Worm (Caenorhabditis elegans): ENCODE measurements around the gene fbxb-59.

fbxb-59 gene

DNA sequence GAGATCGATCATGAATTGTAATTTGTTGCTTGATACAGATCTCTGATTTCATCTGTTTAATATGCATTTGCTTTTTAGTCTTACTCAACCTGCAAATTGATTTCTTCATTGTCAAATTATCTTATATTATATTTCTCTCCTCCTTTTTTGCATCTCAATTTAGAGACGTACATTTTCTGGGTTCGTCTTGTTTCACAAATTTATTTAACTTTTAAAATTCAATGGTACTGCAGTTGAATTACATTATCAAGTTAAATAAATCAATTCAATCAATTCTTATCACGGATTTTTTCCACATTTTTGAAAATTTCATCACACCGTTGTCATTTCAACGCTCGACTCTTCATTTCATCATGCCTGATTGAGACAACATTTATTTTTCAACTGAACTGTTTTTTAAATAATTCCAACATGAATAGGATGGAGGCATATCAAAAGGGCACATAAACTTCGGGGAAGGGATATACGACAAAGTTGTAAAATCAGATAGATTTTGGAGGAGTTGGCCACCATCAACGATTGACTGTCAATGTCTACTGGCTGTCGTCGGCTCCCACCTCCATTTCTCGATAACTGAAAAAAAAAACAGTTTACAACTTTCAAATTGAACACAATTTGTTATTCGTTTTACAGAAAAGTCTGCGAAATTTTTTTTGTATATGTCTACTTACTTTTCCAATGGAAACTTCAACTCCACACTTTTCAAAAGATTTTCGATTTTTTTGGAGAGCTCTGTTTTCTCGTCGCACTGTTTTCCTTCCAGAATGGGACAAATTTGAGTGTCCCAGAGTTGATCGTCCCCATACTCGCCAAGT lies 43.5 kb downstream of the fbxb-59 start:
- TF ChIP-seq him-1 (tag; optimal IDR thresholded peaks at IDR 0.05) (no peak), dao-5 (tag; optimal IDR thresholded peaks at IDR 0.05) (no peak), W03F9.2 (tag; optimal IDR thresholded peaks at IDR 0.05) (no peak)

- TF ChIP-seq W03F9.2 (tag; optimal IDR thresholded peaks at IDR 0.05) (no peak), him-1 (tag; optimal IDR thresholded peaks at IDR 0.05) (no peak), dao-5 (tag; optimal IDR thresholded peaks at IDR 0.05) (no peak)
Observed at ce11 chrV:20161781-20162289, 44.2 kb downstream of the fbxb-59 start.

DNA sequence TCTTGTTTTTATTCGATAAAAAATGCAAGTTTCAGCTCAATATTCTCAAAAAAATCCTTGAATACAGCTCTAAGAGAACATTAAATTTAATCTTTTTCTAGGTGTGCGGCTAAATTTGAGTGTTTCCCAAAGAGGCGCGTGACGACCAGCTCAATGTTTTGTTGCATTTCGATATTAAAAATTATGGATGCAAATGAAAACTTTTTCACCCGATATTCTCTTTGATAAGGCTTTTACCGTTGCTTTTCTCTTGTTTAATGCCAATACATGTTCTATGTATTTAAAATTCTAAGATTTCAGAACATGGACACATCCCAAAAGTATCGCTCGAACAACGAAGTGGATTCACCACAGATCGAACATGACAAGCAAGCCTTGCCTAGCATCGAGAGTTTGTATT lies 47.8 kb downstream of the fbxb-59 start, which contains the start of gene F19B2.6:
F19B2.6 (plus strand) TSS at position 301 of the 400 bp plus-strand sequence.
- TF ChIP-seq dao-5 (tag; optimal IDR thresholded peaks at IDR 0.05), result no peak
- TF ChIP-seq W03F9.2 (tag; optimal IDR thresholded peaks at IDR 0.05), result no peak
- TF ChIP-seq him-1 (tag; optimal IDR thresholded peaks at IDR 0.05), result no peak
